Fruit fly (Drosophila melanogaster) whole organism: Measurements from ENCODE around the gene Tom20.

Experiments used
- CG8478 ChIP-seq: fragments of >200 bp; optimal IDR thresholded peaks from 2 replicates; lab custom pipeline; 2018; ENCODE audit warnings: inconsistent platforms
- Dll ChIP-seq: fragments of >200 bp; optimal IDR thresholded peaks from 2 replicates; lab custom pipeline; 2017
- EcR ChIP-seq, 2 experiments: fragments of >200 bp; optimal IDR thresholded peaks; 2 replicates each; lab custom pipeline; 2017; ENCODE audit warnings: missing biosample characterization in 2 of 2, missing genetic modification characterization in 2 of 2, missing genetic modification reagents in 2 of 2
- pan ChIP-seq: fragments of >200 bp; optimal IDR thresholded peaks from 2 replicates; lab custom pipeline; 2017
- psq ChIP-seq: fragments of >200 bp; optimal IDR thresholded peaks from 2 replicates; lab custom pipeline; 2017
- usp ChIP-seq: fragments of >200 bp; optimal IDR thresholded peaks from 2 replicates; lab custom pipeline; 2017; ENCODE audit warnings: missing biosample characterization, missing genetic modification characterization, mixed read lengths

DNA sequence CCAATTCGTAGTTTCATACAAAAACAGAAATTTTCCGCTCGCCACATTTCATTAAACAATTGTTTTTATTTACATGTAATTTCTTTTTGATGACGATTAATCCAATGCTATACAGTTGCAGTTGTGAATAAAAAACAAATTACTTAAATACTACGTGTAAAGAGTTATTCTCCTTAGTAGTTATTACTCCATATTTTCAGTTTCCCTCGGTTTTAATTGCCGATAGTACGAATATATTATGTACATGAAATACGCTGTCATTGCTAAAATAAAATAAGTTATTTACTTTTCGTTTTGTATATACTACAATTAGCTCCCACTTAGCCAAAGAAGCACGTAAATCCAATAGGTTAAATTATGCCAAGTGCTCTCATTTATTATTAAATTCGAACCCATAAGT, 46.8 kb upstream of the Tom20 start, which contains the start of gene CG42655:
- TF ChIP-seq psq (lab: Kevin White, UChicago) = no peak
- no peak for TF ChIP-seq usp (GFP tag; lab: Kevin White, UChicago)
- no peak for TF ChIP-seq CG8478 (lab: Kevin White, UChicago)
- no peak for TF ChIP-seq EcR (GFP tag; optimal IDR thresholded peaks at IDR 0.05; lab: Kevin White, UChicago)
- TF ChIP-seq pan (lab: Kevin White, UChicago) = no peak
- TF ChIP-seq Dll (lab: Kevin White, UChicago) = no peak
